Worm (Caenorhabditis elegans): ENCODE measurements around the gene npp-5.

npp-5 gene

DNA sequence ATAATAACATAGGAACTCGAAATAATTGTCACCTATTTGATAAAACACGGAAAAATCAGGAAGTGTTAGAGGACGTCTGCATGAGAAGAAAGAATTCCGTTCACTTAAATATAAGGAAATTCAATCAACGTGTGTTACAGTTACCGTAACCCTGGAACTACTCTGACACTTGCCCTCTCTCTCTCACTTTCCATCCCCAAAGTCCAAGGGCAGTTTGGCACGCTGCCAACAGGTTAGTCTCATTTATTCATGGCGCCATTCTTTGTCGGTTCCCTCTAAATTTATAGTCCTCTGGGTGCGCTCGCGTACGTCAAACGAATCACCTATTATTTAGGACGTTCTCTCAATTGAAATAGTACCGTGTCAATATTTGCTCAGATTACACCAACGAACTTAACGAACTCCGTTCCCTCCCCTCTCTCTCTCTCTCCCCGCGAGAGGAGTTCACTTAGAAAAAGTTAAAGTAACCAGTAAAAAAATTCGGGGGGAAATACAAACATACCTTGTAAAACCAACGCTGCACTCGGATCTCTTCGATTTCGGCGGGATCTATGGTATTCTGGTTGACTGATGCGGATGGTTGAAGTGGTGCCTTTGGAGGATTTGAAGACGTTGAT is 21.1 kb upstream of the npp-5 start:
- TF ChIP-seq unc-55 (GFP tag; optimal IDR thresholded peaks at IDR 0.05) (no peak), nhr-23 (tag; optimal IDR thresholded peaks at IDR 0.05) (no peak), nhr-21 (tag; optimal IDR thresholded peaks at IDR 0.05) (no peak), nhr-129 (tag; optimal IDR thresholded peaks at IDR 0.05) (no peak), F13H6.1 (tag; optimal IDR thresholded peaks at IDR 0.05) (peak; percentile 35), R02D3.7 (tag; optimal IDR thresholded peaks at IDR 0.05) (no peak), zag-1 (tag; optimal IDR thresholded peaks at IDR 0.05) (no peak), blmp-1 (tag; optimal IDR thresholded peaks at IDR 0.05; ENCODE audit: insufficient read depth) (peak; percentile 47), crh-2 (tag; optimal IDR thresholded peaks at IDR 0.05) (no peak), gmeb-1 (tag; optimal IDR thresholded peaks at IDR 0.05) (no peak), nhr-25 (tag; optimal IDR thresholded peaks at IDR 0.05) (peak; percentile 44)

ce11 chrII:11619895-11620439 is 20.4 kb upstream of the npp-5 start:
- TF ChIP-seq mab-5 (tag; optimal IDR thresholded peaks at IDR 0.05) (no peak), nhr-21 (tag; optimal IDR thresholded peaks at IDR 0.05) (peak; percentile 90), ZK546.5 (tag; optimal IDR thresholded peaks at IDR 0.05) (peak; percentile 36), unc-55 (GFP tag; optimal IDR thresholded peaks at IDR 0.05) (peak; percentile 73), blmp-1 (tag; optimal IDR thresholded peaks at IDR 0.05; ENCODE audit: insufficient read depth) (peak; percentile 89), alr-1 (tag; optimal IDR thresholded peaks at IDR 0.05) (no peak), zag-1 (tag; optimal IDR thresholded peaks at IDR 0.05) (peak; percentile 77), nhr-6 (tag; optimal IDR thresholded peaks at IDR 0.05) (peak; percentile 37), fos-1 (tag; optimal IDR thresholded peaks at IDR 0.05) (peak; percentile 50), nhr-11 (tag; optimal IDR thresholded peaks at IDR 0.05) (peak; percentile 64), sem-4 (tag; optimal IDR thresholded peaks at IDR 0.05) (peak; percentile 91), ceh-82 (tag; optimal IDR thresholded peaks at IDR 0.05) (peak; percentile 4), nhr-237 (tag; optimal IDR thresholded peaks at IDR 0.05) (peak; percentile 28), sma-9 (GFP tag; optimal IDR thresholded peaks at IDR 0.05) (peak; percentile 96), sma-9 (tag; optimal IDR thresholded peaks at IDR 0.05) (peak; percentile 57), ztf-4 (tag; optimal IDR thresholded peaks at IDR 0.05) (peak; percentile 81), F13H6.1 (tag; optimal IDR thresholded peaks at IDR 0.05) (peak; percentile 97), Y55F3AM.14 (GFP tag; optimal IDR thresholded peaks at IDR 0.05) (peak; percentile 92), lin-13 (GFP tag; optimal IDR thresholded peaks at IDR 0.05) (peak; percentile 80), gmeb-1 (tag; optimal IDR thresholded peaks at IDR 0.05) (peak; percentile 25), peb-1 (tag; optimal IDR thresholded peaks at IDR 0.05) (peak; percentile 76), elt-1 (tag; optimal IDR thresholded peaks at IDR 0.05) (no peak), elt-3 (tag; optimal IDR thresholded peaks at IDR 0.05) (no peak), crh-2 (tag; optimal IDR thresholded peaks at IDR 0.05) (peak; percentile 85), lsy-2 (tag; optimal IDR thresholded peaks at IDR 0.05) (peak in 1 of 2 experiments; percentile 73), sma-3 (GFP tag; optimal IDR thresholded peaks at IDR 0.05) (peak; percentile 78), C34F6.9 (tag; optimal IDR thresholded peaks at IDR 0.05) (peak; percentile 73), nhr-77 (tag; optimal IDR thresholded peaks at IDR 0.05) (no peak), nhr-10 (tag; optimal IDR thresholded peaks at IDR 0.05) (no peak), nhr-25 (tag; optimal IDR thresholded peaks at IDR 0.05) (peak; percentile 87), dmd-4 (tag; optimal IDR thresholded peaks at IDR 0.05) (peak; percentile 49), mdl-1 (tag; optimal IDR thresholded peaks at IDR 0.05) (peak; percentile 83 to 87), ceh-16 (tag; optimal IDR thresholded peaks at IDR 0.05) (peak; percentile 82), snpc-4 (tag; optimal IDR thresholded peaks at IDR 0.05) (peak; percentile 51), unc-62 (GFP tag; optimal IDR thresholded peaks at IDR 0.05) (no peak), lin-39 (tag; optimal IDR thresholded peaks at IDR 0.05) (no peak), ztf-1 (GFP tag; conservative IDR thresholded peaks at IDR 0.05) (no peak), nhr-129 (tag; optimal IDR thresholded peaks at IDR 0.05) (peak; percentile 61), egl-27 (tag; optimal IDR thresholded peaks at IDR 0.05) (peak; percentile 88)
